Worm (Caenorhabditis elegans) whole organism, young adult: ENCODE measurements around the gene F26G1.3.

Experiments
- B0035.1 ChIP-seq: sonication (generic microtip); optimal IDR thresholded peaks from 2 replicates; lab custom pipeline; 2016; ENCODE audit warnings: missing genetic modification characterization, mild to moderate bottlenecking, missing compliant biosample characterization, missing genotype, missing genetic modification reagents
- C17E4.6 ChIP-seq: fragments of 200-800 bp; sonication (Bioruptor generic); IDR thresholded peaks from 2 replicates; pipeline ENCODE4 v1.3.6; 2022; ENCODE audit warnings: missing genetic modification reagents, missing genetic modification characterization, missing compliant biosample characterization
- F39B2.1 ChIP-seq: fragments of 200-800 bp; sonication (Bioruptor generic); IDR thresholded peaks from 2 replicates; pipeline ENCODE4 v1.3.6; 2022; ENCODE audit warnings: missing genetic modification reagents, missing genetic modification characterization, missing compliant biosample characterization
- F55B11.4 ChIP-seq: sonication (generic microtip); optimal IDR thresholded peaks from 2 replicates; lab custom pipeline; 2016; ENCODE audit warnings: missing compliant biosample characterization, missing genetic modification characterization, borderline replicate concordance; ENCODE audit not compliant: insufficient read depth
- F57A8.1 ChIP-seq: fragments of 200-800 bp; sonication (Bioruptor generic); optimal IDR thresholded peaks from 2 replicates; lab custom pipeline; 2018; ENCODE audit warnings: mild to moderate bottlenecking, missing genetic modification characterization, moderate library complexity, missing compliant biosample characterization
- F57C9.4 ChIP-seq: sonication (generic microtip); optimal IDR thresholded peaks from 2 replicates; lab custom pipeline; 2017; ENCODE audit warnings: mild to moderate bottlenecking, missing genetic modification characterization, missing compliant biosample characterization
- K12H6.12 ChIP-seq: fragments of 200-800 bp; sonication (Bioruptor generic); optimal IDR thresholded peaks from 2 replicates; lab custom pipeline; 2018; ENCODE audit warnings: mild to moderate bottlenecking, missing genetic modification characterization, missing compliant biosample characterization
- T07F8.4 ChIP-seq: sonication (generic microtip); optimal IDR thresholded peaks from 2 replicates; lab custom pipeline; 2016; ENCODE audit warnings: mild to moderate bottlenecking, missing genetic modification characterization, moderate library complexity, missing compliant biosample characterization
- T26A5.8 ChIP-seq: sonication (generic microtip); optimal IDR thresholded peaks from 2 replicates; lab custom pipeline; 2016; ENCODE audit warnings: missing genetic modification characterization, missing compliant biosample characterization
- Y53G8AR.9 ChIP-seq: fragments of 200-800 bp; sonication (Bioruptor generic); conservative IDR thresholded peaks from 2 replicates; pipeline ENCODE4 v1.3.6; 2022; ENCODE audit warnings: missing genetic modification reagents, missing genetic modification characterization, missing compliant biosample characterization
- ZK185.1 ChIP-seq: sonication (generic microtip); optimal IDR thresholded peaks from 2 replicates; lab custom pipeline; 2016; ENCODE audit warnings: mild to moderate bottlenecking, missing genetic modification characterization, missing compliant biosample characterization; ENCODE audit not compliant: poor library complexity, severe bottlenecking
- akir-1 ChIP-seq: fragments of 200-800 bp; sonication (Bioruptor generic); optimal IDR thresholded peaks from 2 replicates; lab custom pipeline; 2018; ENCODE audit warnings: mild to moderate bottlenecking, missing genetic modification characterization, moderate library complexity, missing compliant biosample characterization
- atf-7 ChIP-seq: sonication (generic microtip); optimal IDR thresholded peaks from 2 replicates; lab custom pipeline; 2017; ENCODE audit warnings: mild to moderate bottlenecking, missing genetic modification characterization, missing compliant biosample characterization
- attf-6 ChIP-seq: fragments of 200-800 bp; sonication (Bioruptor generic); IDR thresholded peaks from 2 replicates; pipeline ENCODE4 v1.3.6; 2022; ENCODE audit warnings: missing genetic modification reagents, missing genetic modification characterization, missing compliant biosample characterization
- bed-1 ChIP-seq: fragments of 200-800 bp; sonication (Bioruptor generic); IDR thresholded peaks from 2 replicates; pipeline ENCODE4 v1.3.6; 2022; ENCODE audit warnings: missing genetic modification reagents, missing genetic modification characterization, missing compliant biosample characterization
- ccch-3 ChIP-seq: fragments of 200-800 bp; sonication (Bioruptor generic); optimal IDR thresholded peaks from 2 replicates; lab custom pipeline; 2018; ENCODE audit warnings: mild to moderate bottlenecking, missing genetic modification characterization, missing compliant biosample characterization
- cebp-2 ChIP-seq: fragments of 200-800 bp; sonication (Bioruptor generic); IDR thresholded peaks from 2 replicates; pipeline ENCODE4 v1.3.6; 2022; ENCODE audit warnings: missing genetic modification characterization, missing compliant biosample characterization
- dox-1 ChIP-seq: fragments of 200-800 bp; sonication (Bioruptor generic); IDR thresholded peaks from 2 replicates; pipeline ENCODE4 v1.3.6; 2022; ENCODE audit warnings: missing genetic modification reagents, missing genetic modification characterization, missing compliant biosample characterization
- dpff-1 ChIP-seq: sonication (generic microtip); optimal IDR thresholded peaks from 2 replicates; lab custom pipeline; 2017; ENCODE audit warnings: mild to moderate bottlenecking, missing genetic modification characterization, missing compliant biosample characterization
- dpl-1 ChIP-seq: fragments of 150-350 bp; optimal IDR thresholded peaks from 2 replicates; lab custom pipeline; 2014; ENCODE audit warnings: missing biosample characterization, missing genetic modification reagents, missing genetic modification characterization
- egl-18 ChIP-seq: fragments of 200-800 bp; sonication (Bioruptor generic); IDR thresholded peaks from 2 replicates; pipeline ENCODE4 v1.3.6; 2022; ENCODE audit warnings: missing genetic modification reagents, missing genetic modification characterization, missing compliant biosample characterization
- ets-4 ChIP-seq: fragments of 200-800 bp; sonication (Bioruptor generic); optimal IDR thresholded peaks from 2 replicates; lab custom pipeline; 2018; ENCODE audit warnings: mild to moderate bottlenecking, missing genetic modification characterization, missing compliant biosample characterization
- gei-17 ChIP-seq: fragments of 200-800 bp; sonication (Bioruptor generic); optimal IDR thresholded peaks from 2 replicates; lab custom pipeline; 2018; ENCODE audit warnings: mild to moderate bottlenecking, missing genetic modification characterization, missing compliant biosample characterization
- hlh-12 ChIP-seq: sonication (generic microtip); optimal IDR thresholded peaks from 2 replicates; lab custom pipeline; 2016; ENCODE audit warnings: missing genetic modification characterization, missing compliant biosample characterization
- hmg-20 ChIP-seq: fragments of 200-800 bp; sonication (Bioruptor generic); IDR thresholded peaks from 2 replicates; pipeline ENCODE4 v1.3.6; 2022; ENCODE audit warnings: missing genetic modification reagents, missing genetic modification characterization, missing compliant biosample characterization
- hrde-1 ChIP-seq: sonication (generic microtip); optimal IDR thresholded peaks from 2 replicates; lab custom pipeline; 2016; ENCODE audit warnings: missing genetic modification characterization, mild to moderate bottlenecking, missing compliant biosample characterization, moderate library complexity, missing genotype, missing genetic modification reagents, borderline replicate concordance
- lsy-27 ChIP-seq: sonication (generic microtip); optimal IDR thresholded peaks from 2 replicates; lab custom pipeline; 2017; ENCODE audit warnings: missing genetic modification characterization, mild to moderate bottlenecking, missing compliant biosample characterization, antibody characterized with exemption, missing genotype, borderline replicate concordance; ENCODE audit not compliant: insufficient read depth
- madf-10 ChIP-seq: sonication (generic microtip); optimal IDR thresholded peaks from 2 replicates; lab custom pipeline; 2016; ENCODE audit warnings: mild to moderate bottlenecking, missing genetic modification characterization, missing compliant biosample characterization
- madf-3 ChIP-seq: fragments of 200-800 bp; sonication (Bioruptor generic); IDR thresholded peaks from 2 replicates; pipeline ENCODE4 v1.3.6; 2022; ENCODE audit warnings: missing genetic modification reagents, missing genetic modification characterization, missing compliant biosample characterization
- madf-6 ChIP-seq: fragments of 200-800 bp; sonication (Bioruptor generic); IDR thresholded peaks from 2 replicates; pipeline ENCODE4 v1.3.6; 2022; ENCODE audit warnings: missing genetic modification reagents, missing genetic modification characterization, missing compliant biosample characterization
- madf-8 ChIP-seq: fragments of 200-800 bp; sonication (Bioruptor generic); conservative IDR thresholded peaks from 2 replicates; pipeline ENCODE4 v1.3.6; 2022; ENCODE audit warnings: missing genetic modification reagents, missing genetic modification characterization, missing compliant biosample characterization
- nhr-179 ChIP-seq: sonication (generic microtip); optimal IDR thresholded peaks from 2 replicates; lab custom pipeline; 2016; ENCODE audit warnings: mild to moderate bottlenecking, missing genetic modification characterization, missing compliant biosample characterization
- nhr-80 ChIP-seq: sonication (generic microtip); optimal IDR thresholded peaks from 2 replicates; lab custom pipeline; 2016; ENCODE audit warnings: missing genetic modification characterization, missing compliant biosample characterization
- nhr-90 ChIP-seq: sonication (generic microtip); optimal IDR thresholded peaks from 2 replicates; lab custom pipeline; 2016; ENCODE audit warnings: missing genotype, mild to moderate bottlenecking, missing genetic modification characterization, missing compliant biosample characterization
- pha-4 ChIP-seq: fragments of 150-350 bp; sonication (generic microtip); optimal IDR thresholded peaks from 2 replicates; lab custom pipeline; 2014; ENCODE audit warnings: missing biosample characterization, missing genetic modification reagents, missing genetic modification characterization
- repo-1 ChIP-seq: sonication (generic microtip); optimal IDR thresholded peaks from 2 replicates; lab custom pipeline; 2017; ENCODE audit warnings: mild to moderate bottlenecking, missing genetic modification characterization, missing compliant biosample characterization
- snpc-1.3 ChIP-seq: sonication (generic microtip); optimal IDR thresholded peaks from 2 replicates; lab custom pipeline; 2017; ENCODE audit warnings: missing genetic modification characterization, mild to moderate bottlenecking, missing compliant biosample characterization, antibody characterized with exemption, moderate library complexity, missing genotype, missing genetic modification reagents; ENCODE audit not compliant: insufficient read depth
- snpc-3.4 ChIP-seq: sonication (generic microtip); optimal IDR thresholded peaks from 2 replicates; lab custom pipeline; 2017; ENCODE audit warnings: missing genetic modification characterization, mild to moderate bottlenecking, missing compliant biosample characterization, antibody characterized with exemption, moderate library complexity, missing genotype, missing genetic modification reagents
- sptf-2 ChIP-seq: fragments of 200-800 bp; sonication (Bioruptor generic); optimal IDR thresholded peaks from 2 replicates; lab custom pipeline; 2018; ENCODE audit warnings: mild to moderate bottlenecking, missing genetic modification characterization, missing compliant biosample characterization
- tbp1 ChIP-seq: fragments of 200-800 bp; sonication (Bioruptor generic); optimal IDR thresholded peaks from 2 replicates; lab custom pipeline; 2018; ENCODE audit warnings: mild to moderate bottlenecking, missing genetic modification characterization, missing compliant biosample characterization
- unc-130 ChIP-seq: sonication (generic microtip); optimal IDR thresholded peaks from 2 replicates; lab custom pipeline; 2016; ENCODE audit warnings: missing genetic modification reagents, missing genetic modification characterization, missing compliant biosample characterization
- zim-3 ChIP-seq: sonication (generic microtip); optimal IDR thresholded peaks from 2 replicates; lab custom pipeline; 2017; ENCODE audit warnings: mild to moderate bottlenecking, missing genetic modification characterization, moderate library complexity, missing compliant biosample characterization
- ztf-22 ChIP-seq: fragments of 200-800 bp; sonication (Bioruptor generic); optimal IDR thresholded peaks from 2 replicates; lab custom pipeline; 2018; ENCODE audit warnings: mild to moderate bottlenecking, missing genetic modification characterization, moderate library complexity, missing compliant biosample characterization
- ztf-25 ChIP-seq: fragments of 200-800 bp; sonication (Bioruptor generic); IDR thresholded peaks from 2 replicates; pipeline ENCODE4 v1.3.6; 2022; ENCODE audit warnings: missing genetic modification reagents, missing genetic modification characterization, missing compliant biosample characterization
- ztf-3 ChIP-seq: fragments of 200-800 bp; sonication (Bioruptor generic); optimal IDR thresholded peaks from 2 replicates; lab custom pipeline; 2018; ENCODE audit warnings: mild to moderate bottlenecking, missing genetic modification characterization, missing compliant biosample characterization

F26G1.3 gene

DNA sequence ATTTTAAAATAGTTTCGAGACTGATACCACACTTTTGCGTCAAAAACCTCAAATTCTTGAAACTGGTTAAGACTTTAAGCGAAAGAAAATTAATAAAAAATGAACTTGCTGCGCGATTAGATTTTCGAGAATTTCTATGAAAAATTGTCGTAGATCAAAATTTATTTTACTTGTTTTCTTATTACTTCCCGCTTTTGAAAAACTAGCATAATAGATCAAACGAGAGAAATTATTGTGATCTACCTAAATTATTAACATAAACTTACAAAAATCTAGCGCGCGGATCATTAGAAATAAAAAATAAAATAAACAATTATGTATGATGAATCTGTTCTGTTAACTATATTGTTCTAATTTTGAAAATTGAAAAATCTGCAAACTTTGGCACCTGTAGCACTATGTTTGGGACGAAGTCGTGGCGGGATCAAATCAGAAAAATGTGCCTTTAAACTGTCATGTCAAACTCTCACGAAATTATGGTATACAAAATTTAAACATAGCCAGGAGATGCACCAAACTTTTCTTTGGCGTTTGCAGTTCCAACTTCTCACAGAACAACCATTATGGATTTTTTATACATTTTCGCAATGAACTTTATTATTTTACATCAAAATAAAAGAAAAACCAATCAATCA, 31.7 kb upstream of the F26G1.3 start (continued):
- no peak for TF ChIP-seq madf-10
- no peak for TF ChIP-seq gei-17 (GFP tag; lab: Kevin White, UChicago)
- no peak for TF ChIP-seq bed-1 (GFP tag; lab: Robert Waterston, UW)
- no peak for TF ChIP-seq hmg-20 (GFP tag; lab: Robert Waterston, UW)
- TF ChIP-seq unc-130 (GFP tag; lab: Kevin White, UChicago) = peak; percentile 3
- TF ChIP-seq attf-6 (GFP tag; lab: Robert Waterston, UW) = no peak
- no peak for TF ChIP-seq pha-4 (tag; lab: Kevin White, UChicago)
- no peak for TF ChIP-seq repo-1
- peak; percentile 86; the same call in 1 of the 2 replicates for TF ChIP-seq madf-6 (GFP tag; lab: Robert Waterston, UW)
- TF ChIP-seq hlh-12 (tag; lab: Kevin White, UChicago) = no peak
- TF ChIP-seq madf-3 (GFP tag; lab: Robert Waterston, UW) = no peak
- TF ChIP-seq ets-4 (GFP tag; lab: Kevin White, UChicago) = no peak
- TF ChIP-seq lsy-27 = no peak
- no peak for TF ChIP-seq ZK185.1 (tag; lab: Kevin White, UChicago)
- TF ChIP-seq Y53G8AR.9 (GFP tag; lab: Robert Waterston, UW) = no peak
- TF ChIP-seq madf-8 (GFP tag; lab: Robert Waterston, UW) = no peak; the same call in 1 of the 2 replicates
- no peak for TF ChIP-seq ccch-3 (GFP tag; lab: Kevin White, UChicago)
- no peak for TF ChIP-seq akir-1
- TF ChIP-seq ztf-25 (GFP tag; lab: Robert Waterston, UW) = no peak
- TF ChIP-seq K12H6.12 (tag; lab: Kevin White, UChicago) = no peak
- peak; percentile 33 for TF ChIP-seq dpl-1 (GFP tag; lab: Kevin White, UChicago)
- no peak for TF ChIP-seq F39B2.1
- TF ChIP-seq zim-3 (tag; lab: Kevin White, UChicago) = no peak
- TF ChIP-seq F55B11.4 (tag; lab: Kevin White, UChicago) = no peak
- no peak for TF ChIP-seq dpff-1 (tag; lab: Kevin White, UChicago)
- TF ChIP-seq ztf-3 (GFP tag; lab: Kevin White, UChicago) = no peak

ce11 chrII:4727769-4728168, 30.8 kb upstream of the F26G1.3 start, which contains the start of gene ttr-41:
Gene ttr-41, minus strand, starts transcription at chrII:4727869.
- no peak for TF ChIP-seq T07F8.4 (tag; lab: Kevin White, UChicago)
- TF ChIP-seq C17E4.6 (GFP tag; lab: Robert Waterston, UW) = no peak
- no peak for TF ChIP-seq snpc-3.4 (tag; lab: Kevin White, UChicago)
- no peak for TF ChIP-seq akir-1
- no peak for TF ChIP-seq egl-18 (GFP tag; lab: Robert Waterston, UW)
- no peak for TF ChIP-seq ccch-3 (GFP tag; lab: Kevin White, UChicago)
- TF ChIP-seq atf-7 = no peak

DNA sequence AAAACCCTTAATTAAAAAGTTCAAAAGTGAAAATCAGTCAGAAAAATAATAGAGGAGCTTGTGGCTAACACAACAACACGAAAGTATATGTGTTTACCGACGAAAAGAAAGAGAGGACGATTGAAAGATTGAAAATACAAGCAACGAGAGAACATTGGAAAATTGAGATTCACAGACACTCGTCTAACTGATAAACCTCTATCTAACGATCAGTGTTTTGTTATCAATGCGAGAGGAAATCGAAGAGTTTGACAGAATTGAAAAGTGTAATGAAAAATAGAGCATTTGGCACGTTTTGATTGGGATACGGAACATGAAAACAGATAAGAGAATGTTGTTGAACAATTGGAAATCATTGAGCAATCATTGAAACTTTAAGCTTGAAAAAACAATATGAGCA, 29.9 kb upstream of the F26G1.3 start:
- TF ChIP-seq cebp-2 (GFP tag; lab: Robert Waterston, UW) (no peak), ccch-3 (GFP tag; lab: Kevin White, UChicago) (no peak), tbp1 (GFP tag; lab: Kevin White, UChicago) (peak; percentile 19), snpc-1.3 (tag; lab: Kevin White, UChicago) (no peak), sptf-2 (GFP tag; lab: Kevin White, UChicago) (no peak), hrde-1 (tag; lab: Kevin White, UChicago) (no peak), madf-6 (GFP tag; lab: Robert Waterston, UW) (no peak), F55B11.4 (tag; lab: Kevin White, UChicago) (no peak), F57A8.1 (GFP tag; lab: Kevin White, UChicago) (no peak), F57C9.4 (tag; lab: Kevin White, UChicago) (no peak), B0035.1 (tag; lab: Kevin White, UChicago) (no peak), nhr-80 (tag; lab: Kevin White, UChicago) (peak; percentile 94), dox-1 (GFP tag; lab: Robert Waterston, UW) (no peak; the same call in 1 of the 2 replicates), nhr-90 (no peak), unc-130 (GFP tag; lab: Kevin White, UChicago) (no peak), ztf-22 (GFP tag; lab: Kevin White, UChicago) (no peak), nhr-179 (tag; lab: Kevin White, UChicago) (no peak), T26A5.8 (no peak)
